Worm (Caenorhabditis elegans) whole organism, young adult: ENCODE results near the gene Y62H9A.16.

Experiments
- B0019.2 ChIP-seq: fragments of 200-800 bp; sonication (Bioruptor generic); conservative IDR thresholded peaks from 2 replicates; pipeline ENCODE4 v1.3.6; 2022; ENCODE audit warnings: missing genetic modification reagents, missing genetic modification characterization, missing compliant biosample characterization
- B0035.1 ChIP-seq: sonication (generic microtip); optimal IDR thresholded peaks from 2 replicates; lab custom pipeline; 2016; ENCODE audit warnings: missing genetic modification characterization, mild to moderate bottlenecking, missing compliant biosample characterization, missing genotype, missing genetic modification reagents
- C06A6.2 ChIP-seq: fragments of 200-800 bp; sonication (Bioruptor generic); conservative IDR thresholded peaks from 2 replicates; pipeline ENCODE4 v1.3.6; 2022; ENCODE audit warnings: missing genetic modification characterization, missing compliant biosample characterization
- F23B12.7 ChIP-seq: sonication (generic microtip); optimal IDR thresholded peaks from 2 replicates; lab custom pipeline; 2017; ENCODE audit warnings: missing genetic modification characterization, mild to moderate bottlenecking, missing compliant biosample characterization, antibody characterized with exemption, moderate library complexity; ENCODE audit not compliant: insufficient read depth
- F49E8.2 ChIP-seq: sonication (generic microtip); optimal IDR thresholded peaks from 3 replicates; lab custom pipeline; 2017; ENCODE audit warnings: missing genetic modification characterization, mild to moderate bottlenecking, missing compliant biosample characterization, antibody characterized with exemption, moderate library complexity; ENCODE audit not compliant: insufficient read depth
- F55B11.4 ChIP-seq: sonication (generic microtip); optimal IDR thresholded peaks from 2 replicates; lab custom pipeline; 2016; ENCODE audit warnings: missing compliant biosample characterization, missing genetic modification characterization, borderline replicate concordance; ENCODE audit not compliant: insufficient read depth
- T07F8.4 ChIP-seq: sonication (generic microtip); optimal IDR thresholded peaks from 2 replicates; lab custom pipeline; 2016; ENCODE audit warnings: mild to moderate bottlenecking, missing genetic modification characterization, moderate library complexity, missing compliant biosample characterization
- T26A5.8 ChIP-seq: sonication (generic microtip); optimal IDR thresholded peaks from 2 replicates; lab custom pipeline; 2016; ENCODE audit warnings: missing genetic modification characterization, missing compliant biosample characterization
- Y53F4B.3 ChIP-seq: fragments of 200-800 bp; sonication (Bioruptor generic); IDR thresholded peaks from 2 replicates; pipeline ENCODE4 v1.3.6; 2022; ENCODE audit warnings: missing genetic modification reagents, missing genetic modification characterization, missing compliant biosample characterization
- Y53G8AR.9 ChIP-seq: fragments of 200-800 bp; sonication (Bioruptor generic); conservative IDR thresholded peaks from 2 replicates; pipeline ENCODE4 v1.3.6; 2022; ENCODE audit warnings: missing genetic modification reagents, missing genetic modification characterization, missing compliant biosample characterization
- atf-7 ChIP-seq: sonication (generic microtip); optimal IDR thresholded peaks from 2 replicates; lab custom pipeline; 2017; ENCODE audit warnings: mild to moderate bottlenecking, missing genetic modification characterization, missing compliant biosample characterization
- cebp-2 ChIP-seq: fragments of 200-800 bp; sonication (Bioruptor generic); IDR thresholded peaks from 2 replicates; pipeline ENCODE4 v1.3.6; 2022; ENCODE audit warnings: missing genetic modification characterization, missing compliant biosample characterization
- ceh-27 ChIP-seq: fragments of 200-800 bp; sonication (Bioruptor generic); optimal IDR thresholded peaks from 2 replicates; lab custom pipeline; 2018; ENCODE audit warnings: mild to moderate bottlenecking, missing genetic modification characterization, moderate library complexity, missing compliant biosample characterization
- ceh-40 ChIP-seq: fragments of 200-800 bp; sonication (Bioruptor generic); IDR thresholded peaks from 2 replicates; pipeline ENCODE4 v1.3.6; 2022; ENCODE audit warnings: missing genetic modification characterization, missing compliant biosample characterization
- ceh-58 ChIP-seq: fragments of 200-800 bp; sonication (Bioruptor generic); IDR thresholded peaks from 2 replicates; pipeline ENCODE4 v1.3.6; 2022; ENCODE audit warnings: missing genetic modification characterization, missing compliant biosample characterization
- ceh-91 ChIP-seq: fragments of 200-800 bp; sonication (Bioruptor generic); IDR thresholded peaks from 2 replicates; pipeline ENCODE4 v1.3.6; 2022; ENCODE audit warnings: missing genetic modification reagents, missing genetic modification characterization, missing compliant biosample characterization
- chd-7 ChIP-seq: sonication (generic microtip); optimal IDR thresholded peaks from 2 replicates; lab custom pipeline; 2016; ENCODE audit warnings: mild to moderate bottlenecking, missing genetic modification characterization, moderate library complexity, missing compliant biosample characterization
- dpff-1 ChIP-seq: sonication (generic microtip); optimal IDR thresholded peaks from 2 replicates; lab custom pipeline; 2017; ENCODE audit warnings: mild to moderate bottlenecking, missing genetic modification characterization, missing compliant biosample characterization
- efl-1 ChIP-seq: fragments of 150-350 bp; optimal IDR thresholded peaks from 2 replicates; lab custom pipeline; 2014; ENCODE audit warnings: missing biosample characterization, missing genetic modification reagents, missing genetic modification characterization
- egl-44 ChIP-seq: fragments of 200-800 bp; sonication (Bioruptor generic); IDR thresholded peaks from 2 replicates; pipeline ENCODE4 v1.3.6; 2022; ENCODE audit warnings: missing genetic modification reagents, missing genetic modification characterization, missing compliant biosample characterization
- ekl-4 ChIP-seq: fragments of 200-800 bp; sonication (Bioruptor generic); IDR thresholded peaks from 2 replicates; pipeline ENCODE4 v1.3.6; 2022; ENCODE audit warnings: missing genetic modification reagents, missing genetic modification characterization, missing compliant biosample characterization
- gei-17 ChIP-seq: fragments of 200-800 bp; sonication (Bioruptor generic); optimal IDR thresholded peaks from 2 replicates; lab custom pipeline; 2018; ENCODE audit warnings: mild to moderate bottlenecking, missing genetic modification characterization, missing compliant biosample characterization
- him-1 ChIP-seq: sonication (generic microtip); optimal IDR thresholded peaks from 2 replicates; lab custom pipeline; 2016; ENCODE audit warnings: missing genotype, missing genetic modification reagents, missing genetic modification characterization, missing compliant biosample characterization
- hlh-12 ChIP-seq: sonication (generic microtip); optimal IDR thresholded peaks from 2 replicates; lab custom pipeline; 2016; ENCODE audit warnings: missing genetic modification characterization, missing compliant biosample characterization
- hlh-26 ChIP-seq: fragments of 200-800 bp; sonication (Bioruptor generic); conservative IDR thresholded peaks from 2 replicates; pipeline ENCODE4 v1.3.6; 2022; ENCODE audit warnings: missing genetic modification reagents, missing genetic modification characterization, missing compliant biosample characterization
- hrde-1 ChIP-seq: sonication (generic microtip); optimal IDR thresholded peaks from 2 replicates; lab custom pipeline; 2016; ENCODE audit warnings: missing genetic modification characterization, mild to moderate bottlenecking, missing compliant biosample characterization, moderate library complexity, missing genotype, missing genetic modification reagents, borderline replicate concordance
- lag-1 ChIP-seq: fragments of 200-800 bp; sonication (Bioruptor generic); IDR thresholded peaks from 2 replicates; pipeline ENCODE4 v1.3.6; 2022; ENCODE audit warnings: missing genetic modification reagents, missing genetic modification characterization, missing compliant biosample characterization
- let-526 ChIP-seq: fragments of 200-800 bp; sonication (Bioruptor generic); IDR thresholded peaks from 2 replicates; pipeline ENCODE4 v1.3.6; 2022; ENCODE audit warnings: missing genetic modification reagents, missing genetic modification characterization, missing compliant biosample characterization
- let-607 ChIP-seq, 2 experiments: fragments of 200-800 bp in 1 of 2; sonication (Bioruptor generic) in 1 of 2; sonication (generic microtip) in 1 of 2; optimal IDR thresholded peaks; 2 replicates each; lab custom pipeline; 2016 to 2018; ENCODE audit warnings: mild to moderate bottlenecking in 2 of 2, missing compliant biosample characterization in 2 of 2, missing genetic modification characterization in 2 of 2, moderate library complexity in 2 of 2, missing genotype in 1 of 2
- madf-10 ChIP-seq: sonication (generic microtip); optimal IDR thresholded peaks from 2 replicates; lab custom pipeline; 2016; ENCODE audit warnings: mild to moderate bottlenecking, missing genetic modification characterization, missing compliant biosample characterization
- madf-6 ChIP-seq: fragments of 200-800 bp; sonication (Bioruptor generic); IDR thresholded peaks from 2 replicates; pipeline ENCODE4 v1.3.6; 2022; ENCODE audit warnings: missing genetic modification reagents, missing genetic modification characterization, missing compliant biosample characterization
- mcd-1 ChIP-seq: fragments of 200-800 bp; sonication (Bioruptor generic); IDR thresholded peaks from 2 replicates; pipeline ENCODE4 v1.3.6; 2022; ENCODE audit warnings: missing genetic modification reagents, missing genetic modification characterization, missing compliant biosample characterization
- mel-28 ChIP-seq: sonication (generic microtip); optimal IDR thresholded peaks from 2 replicates; lab custom pipeline; 2016; ENCODE audit warnings: borderline replicate concordance, mild to moderate bottlenecking, missing genetic modification characterization, missing compliant biosample characterization
- nhr-27 ChIP-seq: fragments of 200-800 bp; sonication (Bioruptor generic); optimal IDR thresholded peaks from 2 replicates; lab custom pipeline; 2018; ENCODE audit warnings: mild to moderate bottlenecking, missing genetic modification characterization, moderate library complexity, missing compliant biosample characterization
- nhr-80 ChIP-seq: sonication (generic microtip); optimal IDR thresholded peaks from 2 replicates; lab custom pipeline; 2016; ENCODE audit warnings: missing genetic modification characterization, missing compliant biosample characterization
- pha-4 ChIP-seq: fragments of 150-350 bp; sonication (generic microtip); optimal IDR thresholded peaks from 2 replicates; lab custom pipeline; 2014; ENCODE audit warnings: missing biosample characterization, missing genetic modification reagents, missing genetic modification characterization
- repo-1 ChIP-seq: sonication (generic microtip); optimal IDR thresholded peaks from 2 replicates; lab custom pipeline; 2017; ENCODE audit warnings: mild to moderate bottlenecking, missing genetic modification characterization, missing compliant biosample characterization
- sdz-38 ChIP-seq: sonication (generic microtip); optimal IDR thresholded peaks from 2 replicates; lab custom pipeline; 2016; ENCODE audit warnings: missing genotype, missing genetic modification characterization, missing compliant biosample characterization
- snpc-1.1 ChIP-seq: sonication (generic microtip); optimal IDR thresholded peaks from 2 replicates; lab custom pipeline; 2017; ENCODE audit warnings: missing genetic modification characterization, mild to moderate bottlenecking, missing compliant biosample characterization, antibody characterized with exemption, moderate library complexity, missing genotype, missing genetic modification reagents; ENCODE audit not compliant: insufficient read depth
- snpc-3.4 ChIP-seq: sonication (generic microtip); optimal IDR thresholded peaks from 2 replicates; lab custom pipeline; 2017; ENCODE audit warnings: missing genetic modification characterization, mild to moderate bottlenecking, missing compliant biosample characterization, antibody characterized with exemption, moderate library complexity, missing genotype, missing genetic modification reagents
- snpc-4 ChIP-seq, 5 experiments: fragments of 150-350 bp in 1 of 5; sonication (generic microtip) in 4 of 5; optimal IDR thresholded peaks; 2 replicates each; lab custom pipeline; 2014 to 2018; ENCODE audit warnings: missing genetic modification characterization in 5 of 5, missing biosample characterization in 3 of 5, antibody characterized with exemption in 2 of 5, mild to moderate bottlenecking in 2 of 5, missing compliant biosample characterization in 2 of 5, missing genotype in 2 of 5, moderate library complexity in 2 of 5, missing genetic modification reagents in 1 of 5
- somi-1 ChIP-seq: fragments of 200-800 bp; sonication (Bioruptor generic); optimal IDR thresholded peaks from 2 replicates; lab custom pipeline; 2018; ENCODE audit warnings: mild to moderate bottlenecking, missing genetic modification characterization, missing compliant biosample characterization
- zfh-2 ChIP-seq: fragments of 200-800 bp; sonication (Bioruptor generic); conservative IDR thresholded peaks from 2 replicates; pipeline ENCODE4 v1.3.6; 2022; ENCODE audit warnings: missing genetic modification reagents, missing genetic modification characterization, missing compliant biosample characterization
- zim-3 ChIP-seq: sonication (generic microtip); optimal IDR thresholded peaks from 2 replicates; lab custom pipeline; 2017; ENCODE audit warnings: mild to moderate bottlenecking, missing genetic modification characterization, moderate library complexity, missing compliant biosample characterization
- ztf-22 ChIP-seq: fragments of 200-800 bp; sonication (Bioruptor generic); optimal IDR thresholded peaks from 2 replicates; lab custom pipeline; 2018; ENCODE audit warnings: mild to moderate bottlenecking, missing genetic modification characterization, moderate library complexity, missing compliant biosample characterization
- ztf-28 ChIP-seq: fragments of 200-800 bp; sonication (Bioruptor generic); IDR thresholded peaks from 2 replicates; pipeline ENCODE4 v1.3.6; 2022; ENCODE audit warnings: missing genetic modification reagents, missing genetic modification characterization, missing compliant biosample characterization

Y62H9A.16 gene

DNA sequence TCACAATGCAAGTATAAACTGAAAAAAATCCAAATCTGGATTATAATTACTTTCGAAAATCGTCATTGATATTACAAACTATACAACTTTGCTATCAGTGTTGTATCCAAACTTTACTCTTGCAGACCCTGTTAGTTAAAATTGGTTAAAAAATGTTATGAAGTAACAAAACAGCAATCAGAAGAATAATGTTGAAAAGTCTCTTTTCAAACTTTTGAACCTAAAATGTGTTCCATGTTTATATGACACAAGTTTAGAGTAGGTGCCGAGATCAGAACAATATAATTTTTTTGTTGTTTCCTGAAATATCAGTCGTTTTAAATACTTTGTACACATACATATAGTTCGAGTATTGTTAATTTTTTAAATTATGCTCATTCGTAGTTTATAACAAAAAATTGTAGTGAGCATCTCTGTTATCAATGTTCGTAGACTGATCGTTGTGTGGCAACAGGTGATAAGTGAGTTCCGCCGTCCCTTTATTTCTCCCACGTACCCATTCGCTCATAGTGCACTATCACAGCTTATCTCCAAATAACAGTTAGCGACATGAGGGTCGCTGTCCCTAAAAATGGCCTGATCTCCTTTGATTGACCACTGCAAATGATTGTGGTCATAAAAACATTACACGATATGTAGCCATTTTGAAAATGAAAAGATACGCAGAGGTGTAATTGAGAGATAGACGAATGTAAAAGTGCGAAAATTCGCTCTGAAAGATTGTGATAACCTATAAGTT lies 44.1 kb downstream of the Y62H9A.16 start (continued):
- peak; percentile 68 for TF ChIP-seq ztf-22 (GFP tag; lab: Kevin White, UChicago)
- peak; percentile 9 for TF ChIP-seq madf-10 (tag; lab: Kevin White, UChicago)
- peak; percentile 94 for TF ChIP-seq nhr-80 (tag; lab: Kevin White, UChicago)
- TF ChIP-seq F49E8.2 (tag; lab: Kevin White, UChicago): no peak
- TF ChIP-seq mel-28 (tag; lab: Kevin White, UChicago): no peak
- TF ChIP-seq T26A5.8 (tag; lab: Kevin White, UChicago): no peak
- TF ChIP-seq B0035.1 (tag; lab: Kevin White, UChicago): no peak
- TF ChIP-seq hrde-1: no peak
- no peak for TF ChIP-seq F55B11.4 (tag; lab: Kevin White, UChicago)
- no peak for TF ChIP-seq lag-1
- TF ChIP-seq let-607 (tag; optimal IDR thresholded peaks at IDR 0.05; lab: Kevin White, UChicago): peak in 1 of 2 experiments; percentile 1
- TF ChIP-seq repo-1 (tag; lab: Kevin White, UChicago): no peak
- no peak for TF ChIP-seq snpc-1.1 (tag; lab: Kevin White, UChicago)
- TF ChIP-seq sdz-38 (tag; lab: Kevin White, UChicago): no peak
- TF ChIP-seq snpc-3.4 (tag; lab: Kevin White, UChicago): no peak
- no peak for TF ChIP-seq zfh-2 (GFP tag; lab: Robert Waterston, UW)
- no peak for TF ChIP-seq nhr-27 (tag; lab: Kevin White, UChicago)
- TF ChIP-seq ceh-91 (GFP tag; lab: Robert Waterston, UW): no peak
- no peak for TF ChIP-seq F23B12.7 (tag; lab: Kevin White, UChicago)
- no peak for TF ChIP-seq Y53F4B.3 (GFP tag; lab: Robert Waterston, UW)
- no peak for TF ChIP-seq cebp-2 (GFP tag; lab: Robert Waterston, UW)
- no peak for TF ChIP-seq hlh-12 (tag; lab: Kevin White, UChicago)
- TF ChIP-seq pha-4: no peak
- TF ChIP-seq ztf-28: no peak
- no peak for TF ChIP-seq mcd-1 (GFP tag; lab: Robert Waterston, UW)
- no peak for TF ChIP-seq C06A6.2 (GFP tag; lab: Robert Waterston, UW)
- TF ChIP-seq madf-6 (GFP tag; lab: Robert Waterston, UW): no peak
- no peak for TF ChIP-seq gei-17 (GFP tag; lab: Kevin White, UChicago)
- peak; percentile 40 for TF ChIP-seq atf-7 (tag; lab: Kevin White, UChicago)
- no peak for TF ChIP-seq hlh-26 (GFP tag; lab: Robert Waterston, UW)
- no peak for TF ChIP-seq efl-1 (GFP tag; lab: Kevin White, UChicago)
- TF ChIP-seq Y53G8AR.9: peak; percentile 57; the same call in 1 of the 2 replicates
- TF ChIP-seq somi-1: no peak
- TF ChIP-seq let-526 (GFP tag; lab: Robert Waterston, UW): no peak
- peak; percentile 22 for TF ChIP-seq chd-7 (tag; lab: Kevin White, UChicago)
- TF ChIP-seq dpff-1 (tag; lab: Kevin White, UChicago): no peak

- TF ChIP-seq T07F8.4 (no peak), let-526 (GFP tag; lab: Robert Waterston, UW) (no peak), him-1 (tag; lab: Kevin White, UChicago) (no peak), ekl-4 (GFP tag; lab: Robert Waterston, UW) (no peak), ceh-27 (GFP tag; lab: Kevin White, UChicago) (no peak), ceh-40 (GFP tag; lab: Robert Waterston, UW) (no peak), B0019.2 (GFP tag; lab: Robert Waterston, UW) (no peak), ceh-58 (no peak), zim-3 (tag; lab: Kevin White, UChicago) (no peak), let-607 (tag; optimal IDR thresholded peaks at IDR 0.05; lab: Kevin White, UChicago) (no peak), lag-1 (no peak), egl-44 (GFP tag; lab: Robert Waterston, UW) (no peak), snpc-4 (GFP tag; optimal IDR thresholded peaks at IDR 0.05; lab: Kevin White, UChicago) (no peak), snpc-4 (tag; optimal IDR thresholded peaks at IDR 0.05; lab: Kevin White, UChicago) (no peak)
- TF ChIP-seq, all 124 proteins: peak for 0
Observed at ce11 chrX:11963659-11964058, 45.6 kb downstream of the Y62H9A.16 start.
